Worm (Caenorhabditis elegans) whole organism, midembryonic: ENCODE data around the gene M03A1.8.

Source experiments
- cog-1 ChIP-seq: sonication (generic microtip); optimal IDR thresholded peaks from 2 replicates; lab custom pipeline; 2016; ENCODE audit warnings: missing genetic modification characterization, missing compliant biosample characterization
- flt-1 ChIP-seq: fragments of 200-800 bp; sonication (Bioruptor generic); IDR thresholded peaks from 2 replicates; pipeline ENCODE4 v1.3.6; 2022; ENCODE audit warnings: missing genetic modification characterization, missing compliant biosample characterization
- klf-2 ChIP-seq: fragments of 200-800 bp; sonication (Bioruptor generic); conservative IDR thresholded peaks from 2 replicates; pipeline ENCODE4 v1.3.6; 2022; ENCODE audit warnings: missing genetic modification reagents, missing genetic modification characterization, missing compliant biosample characterization
- ztf-23 ChIP-seq: fragments of 200-800 bp; sonication (Bioruptor generic); IDR thresholded peaks from 2 replicates; pipeline ENCODE4 v1.3.6; 2022; ENCODE audit warnings: missing genetic modification reagents, missing genetic modification characterization, missing compliant biosample characterization

ce11 chrII:4574658-4575057 is 14.5 kb downstream of the M03A1.8 start:
- TF ChIP-seq klf-2 (GFP tag; lab: Robert Waterston, UW) (no peak), cog-1 (no peak), ztf-23 (GFP tag; lab: Robert Waterston, UW) (no peak), flt-1 (GFP tag; lab: Robert Waterston, UW) (no peak)
